Fruit fly (Drosophila melanogaster) whole organism, prepupa: ENCODE measurements around the gene Ae2.

ENCODE experiments used
- Hr39 ChIP-seq: fragments of 200-800 bp; sonication (Bioruptor generic); optimal IDR thresholded peaks from 2 replicates; lab custom pipeline; 2016; ENCODE audit warnings: missing biosample characterization, missing genetic modification characterization
- net ChIP-seq: fragments of 200-800 bp; sonication (Bioruptor generic); optimal IDR thresholded peaks from 3 replicates; lab custom pipeline; 2016; ENCODE audit warnings: missing biosample characterization, missing genetic modification characterization

DNA sequence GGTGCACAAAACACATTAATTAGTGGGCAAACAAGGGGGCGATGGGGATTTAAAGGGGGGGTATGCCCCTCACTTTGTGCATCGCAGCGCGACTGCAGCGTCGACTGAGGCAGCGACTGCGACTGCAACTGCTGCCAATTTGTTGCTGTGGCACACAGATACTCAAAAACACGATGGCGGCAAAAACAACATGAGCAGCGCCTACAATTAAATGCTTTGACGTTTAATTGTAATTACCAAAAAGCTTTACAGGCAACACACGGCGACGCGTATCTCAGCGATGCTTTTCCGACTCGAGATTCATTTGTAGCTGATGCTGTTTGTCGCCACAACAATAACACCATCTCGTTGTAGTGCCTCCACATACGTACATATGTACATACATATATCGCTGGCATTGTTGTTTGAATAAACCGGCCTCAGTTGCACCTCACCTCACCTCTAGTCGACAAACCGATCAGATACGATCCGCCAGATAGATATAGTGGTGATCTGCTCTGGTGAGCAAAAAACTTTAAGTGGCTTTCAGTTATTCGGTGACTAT lies 57.9 kb downstream of the Ae2 start:
- no peak for TF ChIP-seq Hr39
- TF ChIP-seq net (GFP tag; lab: Kevin White, UChicago), result no peak
